Fruit fly (Drosophila melanogaster) whole organism, embryonic: ENCODE data around the gene djl.

ENCODE experiments used
- CG31224 ChIP-seq: fragments of 200-800 bp; sonication (Bioruptor generic); IDR thresholded peaks from 2 replicates; pipeline ENCODE4 v1.3.6; 2022; ENCODE audit warnings: missing biosample characterization, missing genetic modification characterization
- Fer1 ChIP-seq: fragments of 200-800 bp; sonication (Bioruptor generic); optimal IDR thresholded peaks from 2 replicates; lab custom pipeline; 2017; ENCODE audit warnings: missing biosample characterization, mild to moderate bottlenecking, missing genetic modification characterization
- dm ChIP-seq: fragments of 200-800 bp; sonication (Bioruptor generic); optimal IDR thresholded peaks from 3 replicates; lab custom pipeline; 2016; ENCODE audit warnings: missing biosample characterization, missing genetic modification characterization
- otp ChIP-seq: fragments of 200-800 bp; sonication (Bioruptor generic); IDR thresholded peaks from 3 replicates; pipeline ENCODE4, ENCODE4 v1.3.6; 2022; ENCODE audit warnings: missing biosample characterization, missing genetic modification characterization

dm6 chr3R:7108589-7109312 is 48.2 kb downstream of the djl start:
- TF ChIP-seq otp (GFP tag; lab: Robert Waterston, UW) (no peak), CG31224 (GFP tag; lab: Robert Waterston, UW) (no peak), Fer1 (GFP tag; lab: Kevin White, UChicago) (peak; percentile 63), dm (GFP tag; lab: Kevin White, UChicago) (peak; percentile 79)
